Worm (Caenorhabditis elegans) whole organism, L3 larva: ENCODE measurements around the gene his-40.
A peak's percentile ranks its signal among the peaks of the same experiment; 100 is the strongest.

Source experiments
- R02D3.7 ChIP-seq: fragments of 150-350 bp; optimal IDR thresholded peaks from 2 replicates; lab custom pipeline; 2014; ENCODE audit warnings: missing biosample characterization, missing genetic modification characterization
- ZK546.5 ChIP-seq: sonication (generic microtip); optimal IDR thresholded peaks from 2 replicates; lab custom pipeline; 2017; ENCODE audit warnings: missing biosample characterization, missing genetic modification characterization
- aly-2 ChIP-seq: fragments of 150-350 bp; optimal IDR thresholded peaks from 2 replicates; lab custom pipeline; 2014; ENCODE audit warnings: missing biosample characterization, missing genetic modification characterization
- ama-1 ChIP-seq: fragments of 150-350 bp; optimal IDR thresholded peaks from 2 replicates; lab custom pipeline; 2018
- ceh-16 ChIP-seq: sonication (generic microtip); optimal IDR thresholded peaks from 2 replicates; lab custom pipeline; 2017; ENCODE audit warnings: missing biosample characterization, missing genetic modification characterization
- ceh-28 ChIP-seq: fragments of 150-350 bp; optimal IDR thresholded peaks from 2 replicates; lab custom pipeline; 2014; ENCODE audit warnings: missing biosample characterization, missing genetic modification reagents, missing genetic modification characterization
- ceh-82 ChIP-seq: fragments of 150-350 bp; optimal IDR thresholded peaks from 2 replicates; lab custom pipeline; 2014; ENCODE audit warnings: missing biosample characterization, missing genetic modification characterization
- ceh-9 ChIP-seq: sonication (generic microtip); optimal IDR thresholded peaks from 2 replicates; lab custom pipeline; 2018; ENCODE audit warnings: missing biosample characterization, missing genetic modification characterization
- daf-12 ChIP-seq: fragments of 150-350 bp; optimal IDR thresholded peaks from 2 replicates; lab custom pipeline; 2014; ENCODE audit warnings: missing biosample characterization, missing genetic modification reagents, missing genetic modification characterization
- egl-27 ChIP-seq: sonication (generic microtip); optimal IDR thresholded peaks from 4 replicates; lab custom pipeline; 2017; ENCODE audit warnings: missing biosample characterization, missing genetic modification reagents, missing genetic modification characterization
- egl-5 ChIP-seq: fragments of 150-350 bp; optimal IDR thresholded peaks from 2 replicates; lab custom pipeline; 2017; ENCODE audit warnings: missing biosample characterization, missing genetic modification reagents, missing genetic modification characterization, inconsistent platforms
- elt-1 ChIP-seq: fragments of 150-350 bp; optimal IDR thresholded peaks from 2 replicates; lab custom pipeline; 2014; ENCODE audit warnings: missing biosample characterization, missing genetic modification characterization
- elt-2 ChIP-seq: sonication (generic microtip); optimal IDR thresholded peaks from 2 replicates; lab custom pipeline; 2016; ENCODE audit warnings: missing genetic modification reagents, mild to moderate bottlenecking, missing genetic modification characterization, missing compliant biosample characterization
- elt-3 ChIP-seq, 3 experiments: fragments of 150-350 bp in 1 of 3; sonication (generic microtip) in 2 of 3; optimal IDR thresholded peaks; 2 replicates in 2 of 3; 4 replicates in 1 of 3; lab custom pipeline; 2014 to 2017; ENCODE audit warnings: missing biosample characterization in 3 of 3, missing genetic modification characterization in 3 of 3
- eor-1 ChIP-seq, 2 experiments: fragments of 150-350 bp; optimal IDR thresholded peaks; 2 replicates each; lab custom pipeline; 2014 to 2018; ENCODE audit warnings: missing biosample characterization in 2 of 2, missing genetic modification characterization in 2 of 2
- fkh-10 ChIP-seq: sonication (generic microtip); optimal IDR thresholded peaks from 2 replicates; lab custom pipeline; 2017; ENCODE audit warnings: missing biosample characterization, missing genetic modification reagents, missing genetic modification characterization
- fkh-2 ChIP-seq: fragments of 150-350 bp; optimal IDR thresholded peaks from 2 replicates; lab custom pipeline; 2014; ENCODE audit warnings: missing biosample characterization, missing genetic modification reagents, missing genetic modification characterization
- fos-1 ChIP-seq: fragments of 150-350 bp; optimal IDR thresholded peaks from 2 replicates; lab custom pipeline; 2014; ENCODE audit warnings: missing biosample characterization, missing genetic modification characterization
- hmg-11 ChIP-seq: sonication (generic microtip); optimal IDR thresholded peaks from 2 replicates; lab custom pipeline; 2016; ENCODE audit warnings: missing genetic modification characterization, missing compliant biosample characterization
- jun-1 ChIP-seq: fragments of 150-350 bp; optimal IDR thresholded peaks from 2 replicates; lab custom pipeline; 2014; ENCODE audit warnings: missing biosample characterization, missing genetic modification reagents, missing genetic modification characterization
- lin-15B ChIP-seq: fragments of 150-350 bp; optimal IDR thresholded peaks from 2 replicates; lab custom pipeline; 2014; ENCODE audit warnings: missing biosample characterization, missing genetic modification characterization
- lin-39 ChIP-seq: fragments of 150-350 bp; optimal IDR thresholded peaks from 2 replicates; lab custom pipeline; 2018; ENCODE audit warnings: missing biosample characterization, missing genetic modification reagents, missing genetic modification characterization
- lsy-12 ChIP-seq: sonication (generic microtip); optimal IDR thresholded peaks from 2 replicates; lab custom pipeline; 2016; ENCODE audit warnings: mild to moderate bottlenecking, missing genetic modification characterization, missing compliant biosample characterization
- mdl-1 ChIP-seq: fragments of 150-350 bp; optimal IDR thresholded peaks from 2 replicates; lab custom pipeline; 2014; ENCODE audit warnings: missing biosample characterization, missing genetic modification characterization
- mml-1 ChIP-seq: fragments of 150-350 bp; sonication (generic microtip); optimal IDR thresholded peaks from 3 replicates; lab custom pipeline; 2014; ENCODE audit warnings: missing biosample characterization, missing genetic modification characterization
- nfya-1 ChIP-seq: sonication (generic microtip); optimal IDR thresholded peaks from 2 replicates; lab custom pipeline; 2017; ENCODE audit warnings: missing genetic modification characterization, mild to moderate bottlenecking, missing compliant biosample characterization, antibody characterized with exemption, moderate library complexity; ENCODE audit not compliant: insufficient read depth
- nhr-11 ChIP-seq: fragments of 150-350 bp; optimal IDR thresholded peaks from 2 replicates; lab custom pipeline; 2014; ENCODE audit warnings: missing biosample characterization, missing genetic modification characterization
- nhr-12 ChIP-seq: fragments of 150-350 bp; optimal IDR thresholded peaks from 2 replicates; lab custom pipeline; 2014; ENCODE audit warnings: missing biosample characterization, missing genetic modification characterization
- nhr-23 ChIP-seq: fragments of 150-350 bp; optimal IDR thresholded peaks from 2 replicates; lab custom pipeline; 2014; ENCODE audit warnings: missing biosample characterization, missing genetic modification reagents, missing genetic modification characterization
- nhr-237 ChIP-seq: fragments of 150-350 bp; optimal IDR thresholded peaks from 2 replicates; lab custom pipeline; 2014; ENCODE audit warnings: missing biosample characterization, missing genetic modification characterization
- nhr-25 ChIP-seq: sonication (generic microtip); optimal IDR thresholded peaks from 2 replicates; lab custom pipeline; 2017; ENCODE audit warnings: missing biosample characterization, missing genetic modification characterization
- nhr-28 ChIP-seq: fragments of 150-350 bp; optimal IDR thresholded peaks from 2 replicates; lab custom pipeline; 2014; ENCODE audit warnings: missing biosample characterization, missing genetic modification characterization
- nhr-43 ChIP-seq: sonication (generic microtip); optimal IDR thresholded peaks from 2 replicates; lab custom pipeline; 2016; ENCODE audit warnings: mild to moderate bottlenecking, missing genetic modification characterization, missing compliant biosample characterization; ENCODE audit not compliant: poor library complexity, severe bottlenecking
- nhr-67 ChIP-seq: fragments of 150-350 bp; optimal IDR thresholded peaks from 2 replicates; lab custom pipeline; 2014; ENCODE audit warnings: missing biosample characterization, missing genetic modification characterization
- nhr-76 ChIP-seq: fragments of 150-350 bp; sonication (generic microtip); optimal IDR thresholded peaks from 5 replicates; lab custom pipeline; 2014; ENCODE audit warnings: missing biosample characterization, missing genetic modification characterization
- nhr-77 ChIP-seq: fragments of 150-350 bp; optimal IDR thresholded peaks from 2 replicates; lab custom pipeline; 2014; ENCODE audit warnings: missing biosample characterization, missing genetic modification characterization
- pha-4 ChIP-seq: fragments of 150-350 bp; optimal IDR thresholded peaks from 2 replicates; lab custom pipeline; 2014; ENCODE audit warnings: missing biosample characterization, missing genetic modification reagents, missing genetic modification characterization
- pqm-1 ChIP-seq: fragments of 150-350 bp; optimal IDR thresholded peaks from 2 replicates; lab custom pipeline; 2017; ENCODE audit warnings: missing biosample characterization, missing genetic modification characterization, inconsistent platforms
- sea-2 ChIP-seq: fragments of 150-350 bp; sonication (generic microtip); optimal IDR thresholded peaks from 4 replicates; lab custom pipeline; 2014; ENCODE audit warnings: missing biosample characterization, missing genetic modification reagents, missing genetic modification characterization
- skn-1 ChIP-seq: fragments of 150-350 bp; optimal IDR thresholded peaks from 2 replicates; lab custom pipeline; 2014; ENCODE audit warnings: missing biosample characterization, missing genetic modification characterization
- snpc-4 ChIP-seq: fragments of 150-350 bp; optimal IDR thresholded peaks from 2 replicates; lab custom pipeline; 2014; ENCODE audit warnings: missing biosample characterization, missing genetic modification characterization
- tbx-2 ChIP-seq: sonication (generic microtip); optimal IDR thresholded peaks from 2 replicates; lab custom pipeline; 2016; ENCODE audit warnings: mild to moderate bottlenecking, missing genetic modification characterization, missing compliant biosample characterization
- unc-39 ChIP-seq: sonication (generic microtip); optimal IDR thresholded peaks from 4 replicates; lab custom pipeline; 2017; ENCODE audit warnings: missing biosample characterization, missing genetic modification characterization
- unc-62 ChIP-seq: fragments of 150-350 bp; sonication (generic microtip); optimal IDR thresholded peaks from 4 replicates; lab custom pipeline; 2014; ENCODE audit warnings: missing biosample characterization, missing genetic modification reagents, missing genetic modification characterization
- zag-1 ChIP-seq: fragments of 150-350 bp; optimal IDR thresholded peaks from 2 replicates; lab custom pipeline; 2014; ENCODE audit warnings: missing biosample characterization, missing genetic modification characterization
- ztf-11 ChIP-seq: fragments of 150-350 bp; optimal IDR thresholded peaks from 2 replicates; lab custom pipeline; 2014; ENCODE audit warnings: missing biosample characterization, missing genetic modification characterization
- ztf-4 ChIP-seq: fragments of 150-350 bp; optimal IDR thresholded peaks from 2 replicates; lab custom pipeline; 2014; ENCODE audit warnings: missing biosample characterization, missing genetic modification characterization

The his-40 gene

ce11 chrX:7334302-7334724 lies 24.4 kb downstream of the his-40 start, which contains the start of gene epg-7:
Gene epg-7, plus strand, starts transcription at chrX:7334714.
- TF ChIP-seq sea-2 (GFP tag; lab: Kevin White, UChicago), result no peak
- TF ChIP-seq elt-2 (tag; lab: Kevin White, UChicago), result peak; percentile 85
- TF ChIP-seq unc-39 (tag; lab: Kevin White, UChicago), result no peak
- TF ChIP-seq ztf-4 (tag; lab: Kevin White, UChicago), result peak; percentile 72
- TF ChIP-seq ceh-28 (tag; lab: Kevin White, UChicago), result peak; percentile 83
- peak; percentile 77 for TF ChIP-seq mdl-1 (tag; lab: Kevin White, UChicago)
- TF ChIP-seq lin-15B (tag; lab: Kevin White, UChicago), result peak; percentile 79
- peak; percentile 75 for TF ChIP-seq elt-1 (tag; lab: Kevin White, UChicago)
- TF ChIP-seq hmg-11 (tag; lab: Kevin White, UChicago), result peak; percentile 100
- no peak for TF ChIP-seq eor-1 (tag; optimal IDR thresholded peaks at IDR 0.05; lab: Kevin White, UChicago)
- TF ChIP-seq pha-4 (tag; lab: Kevin White, UChicago), result peak; percentile 93
- no peak for TF ChIP-seq ztf-11 (tag; lab: Kevin White, UChicago)
- peak; percentile 9 for TF ChIP-seq fos-1 (tag; lab: Kevin White, UChicago)
- peak; percentile 3 for TF ChIP-seq fkh-10 (GFP tag; lab: Kevin White, UChicago)
- no peak for TF ChIP-seq daf-12 (tag; lab: Kevin White, UChicago)
- TF ChIP-seq egl-27 (tag; lab: Kevin White, UChicago), result peak; percentile 70
- peak; percentile 96 for TF ChIP-seq egl-5
- peak; percentile 98 for TF ChIP-seq nhr-23
- peak in 1 of 3 experiments; percentile 69 for TF ChIP-seq elt-3 (tag; optimal IDR thresholded peaks at IDR 0.05; lab: Kevin White, UChicago)
- TF ChIP-seq nhr-28 (tag; lab: Kevin White, UChicago), result no peak
- TF ChIP-seq unc-62 (GFP tag; lab: Kevin White, UChicago), result peak; percentile 56
- no peak for TF ChIP-seq nhr-237 (tag; lab: Kevin White, UChicago)
- peak; percentile 96 for TF ChIP-seq jun-1 (tag; lab: Kevin White, UChicago)
- no peak for TF ChIP-seq nhr-12 (tag; lab: Kevin White, UChicago)
- no peak for TF ChIP-seq nhr-77
- TF ChIP-seq skn-1 (tag; lab: Kevin White, UChicago), result peak; percentile 70
- no peak for TF ChIP-seq ZK546.5
- peak; percentile 63 for TF ChIP-seq R02D3.7
- TF ChIP-seq nhr-25 (tag; lab: Kevin White, UChicago), result peak; percentile 96
- TF ChIP-seq snpc-4 (tag; lab: Kevin White, UChicago), result peak; percentile 66
- TF ChIP-seq pqm-1, result peak; percentile 54
- TF ChIP-seq ama-1 (lab: Kevin White, UChicago), result peak; percentile 57
- TF ChIP-seq nfya-1 (tag; lab: Kevin White, UChicago), result peak; percentile 95
- TF ChIP-seq ceh-16, result no peak
- TF ChIP-seq tbx-2 (tag; lab: Kevin White, UChicago), result peak; percentile 91
- TF ChIP-seq ceh-9 (tag; lab: Kevin White, UChicago), result no peak
- TF ChIP-seq lsy-12 (tag; lab: Kevin White, UChicago), result peak; percentile 90
- peak; percentile 99 for TF ChIP-seq lin-39 (tag; lab: Kevin White, UChicago)
- TF ChIP-seq aly-2 (tag; lab: Kevin White, UChicago), result no peak
- peak; percentile 15 for TF ChIP-seq zag-1 (tag; lab: Kevin White, UChicago)
- peak; percentile 82 for TF ChIP-seq mml-1 (tag; lab: Kevin White, UChicago)
- peak; percentile 92 for TF ChIP-seq nhr-43 (tag; lab: Kevin White, UChicago)
- TF ChIP-seq nhr-76 (tag; lab: Kevin White, UChicago), result peak; percentile 60
- TF ChIP-seq nhr-67 (tag; lab: Kevin White, UChicago), result no peak
- no peak for TF ChIP-seq fkh-2 (tag; lab: Kevin White, UChicago)
- TF ChIP-seq nhr-11 (tag; lab: Kevin White, UChicago), result peak; percentile 82
- TF ChIP-seq ceh-82 (tag; lab: Kevin White, UChicago), result no peak
